Worm (Caenorhabditis elegans) whole organism, L3 larva: ENCODE data around the gene pdi-2.
A peak's percentile ranks its signal among the peaks of the same experiment; 100 is the strongest.

Source experiments
- R02D3.7 ChIP-seq: fragments of 150-350 bp; optimal IDR thresholded peaks from 2 replicates; lab custom pipeline; 2014; ENCODE audit warnings: missing biosample characterization, missing genetic modification characterization
- ZK546.5 ChIP-seq: sonication (generic microtip); optimal IDR thresholded peaks from 2 replicates; lab custom pipeline; 2017; ENCODE audit warnings: missing biosample characterization, missing genetic modification characterization
- aly-2 ChIP-seq: fragments of 150-350 bp; optimal IDR thresholded peaks from 2 replicates; lab custom pipeline; 2014; ENCODE audit warnings: missing biosample characterization, missing genetic modification characterization
- ama-1 ChIP-seq: fragments of 150-350 bp; optimal IDR thresholded peaks from 2 replicates; lab custom pipeline; 2018
- ceh-28 ChIP-seq: fragments of 150-350 bp; optimal IDR thresholded peaks from 2 replicates; lab custom pipeline; 2014; ENCODE audit warnings: missing biosample characterization, missing genetic modification reagents, missing genetic modification characterization
- ceh-82 ChIP-seq: fragments of 150-350 bp; optimal IDR thresholded peaks from 2 replicates; lab custom pipeline; 2014; ENCODE audit warnings: missing biosample characterization, missing genetic modification characterization
- ceh-9 ChIP-seq: sonication (generic microtip); optimal IDR thresholded peaks from 2 replicates; lab custom pipeline; 2018; ENCODE audit warnings: missing biosample characterization, missing genetic modification characterization
- daf-12 ChIP-seq: fragments of 150-350 bp; optimal IDR thresholded peaks from 2 replicates; lab custom pipeline; 2014; ENCODE audit warnings: missing biosample characterization, missing genetic modification reagents, missing genetic modification characterization
- egl-5 ChIP-seq: fragments of 150-350 bp; optimal IDR thresholded peaks from 2 replicates; lab custom pipeline; 2017; ENCODE audit warnings: missing biosample characterization, missing genetic modification reagents, missing genetic modification characterization, inconsistent platforms
- elt-1 ChIP-seq: fragments of 150-350 bp; optimal IDR thresholded peaks from 2 replicates; lab custom pipeline; 2014; ENCODE audit warnings: missing biosample characterization, missing genetic modification characterization
- elt-2 ChIP-seq: sonication (generic microtip); optimal IDR thresholded peaks from 2 replicates; lab custom pipeline; 2016; ENCODE audit warnings: missing genetic modification reagents, mild to moderate bottlenecking, missing genetic modification characterization, missing compliant biosample characterization
- eor-1 ChIP-seq, 2 experiments: fragments of 150-350 bp; optimal IDR thresholded peaks; 2 replicates each; lab custom pipeline; 2014 to 2018; ENCODE audit warnings: missing biosample characterization in 2 of 2, missing genetic modification characterization in 2 of 2
- fos-1 ChIP-seq: fragments of 150-350 bp; optimal IDR thresholded peaks from 2 replicates; lab custom pipeline; 2014; ENCODE audit warnings: missing biosample characterization, missing genetic modification characterization
- jun-1 ChIP-seq: fragments of 150-350 bp; optimal IDR thresholded peaks from 2 replicates; lab custom pipeline; 2014; ENCODE audit warnings: missing biosample characterization, missing genetic modification reagents, missing genetic modification characterization
- lin-39 ChIP-seq: fragments of 150-350 bp; optimal IDR thresholded peaks from 2 replicates; lab custom pipeline; 2018; ENCODE audit warnings: missing biosample characterization, missing genetic modification reagents, missing genetic modification characterization
- lsy-12 ChIP-seq: sonication (generic microtip); optimal IDR thresholded peaks from 2 replicates; lab custom pipeline; 2016; ENCODE audit warnings: mild to moderate bottlenecking, missing genetic modification characterization, missing compliant biosample characterization
- mdl-1 ChIP-seq: fragments of 150-350 bp; optimal IDR thresholded peaks from 2 replicates; lab custom pipeline; 2014; ENCODE audit warnings: missing biosample characterization, missing genetic modification characterization
- mml-1 ChIP-seq: fragments of 150-350 bp; sonication (generic microtip); optimal IDR thresholded peaks from 3 replicates; lab custom pipeline; 2014; ENCODE audit warnings: missing biosample characterization, missing genetic modification characterization
- nfya-1 ChIP-seq: sonication (generic microtip); optimal IDR thresholded peaks from 2 replicates; lab custom pipeline; 2017; ENCODE audit warnings: missing genetic modification characterization, mild to moderate bottlenecking, missing compliant biosample characterization, antibody characterized with exemption, moderate library complexity; ENCODE audit not compliant: insufficient read depth
- nhr-23 ChIP-seq: fragments of 150-350 bp; optimal IDR thresholded peaks from 2 replicates; lab custom pipeline; 2014; ENCODE audit warnings: missing biosample characterization, missing genetic modification reagents, missing genetic modification characterization
- nhr-25 ChIP-seq: sonication (generic microtip); optimal IDR thresholded peaks from 2 replicates; lab custom pipeline; 2017; ENCODE audit warnings: missing biosample characterization, missing genetic modification characterization
- nhr-28 ChIP-seq: fragments of 150-350 bp; optimal IDR thresholded peaks from 2 replicates; lab custom pipeline; 2014; ENCODE audit warnings: missing biosample characterization, missing genetic modification characterization
- nhr-43 ChIP-seq: sonication (generic microtip); optimal IDR thresholded peaks from 2 replicates; lab custom pipeline; 2016; ENCODE audit warnings: mild to moderate bottlenecking, missing genetic modification characterization, missing compliant biosample characterization; ENCODE audit not compliant: poor library complexity, severe bottlenecking
- nhr-67 ChIP-seq: fragments of 150-350 bp; optimal IDR thresholded peaks from 2 replicates; lab custom pipeline; 2014; ENCODE audit warnings: missing biosample characterization, missing genetic modification characterization
- nhr-76 ChIP-seq: fragments of 150-350 bp; sonication (generic microtip); optimal IDR thresholded peaks from 5 replicates; lab custom pipeline; 2014; ENCODE audit warnings: missing biosample characterization, missing genetic modification characterization
- nhr-77 ChIP-seq: fragments of 150-350 bp; optimal IDR thresholded peaks from 2 replicates; lab custom pipeline; 2014; ENCODE audit warnings: missing biosample characterization, missing genetic modification characterization
- pha-4 ChIP-seq: fragments of 150-350 bp; optimal IDR thresholded peaks from 2 replicates; lab custom pipeline; 2014; ENCODE audit warnings: missing biosample characterization, missing genetic modification reagents, missing genetic modification characterization
- pqm-1 ChIP-seq: fragments of 150-350 bp; optimal IDR thresholded peaks from 2 replicates; lab custom pipeline; 2017; ENCODE audit warnings: missing biosample characterization, missing genetic modification characterization, inconsistent platforms
- skn-1 ChIP-seq: fragments of 150-350 bp; optimal IDR thresholded peaks from 2 replicates; lab custom pipeline; 2014; ENCODE audit warnings: missing biosample characterization, missing genetic modification characterization
- snpc-4 ChIP-seq: fragments of 150-350 bp; optimal IDR thresholded peaks from 2 replicates; lab custom pipeline; 2014; ENCODE audit warnings: missing biosample characterization, missing genetic modification characterization
- tbx-2 ChIP-seq: sonication (generic microtip); optimal IDR thresholded peaks from 2 replicates; lab custom pipeline; 2016; ENCODE audit warnings: mild to moderate bottlenecking, missing genetic modification characterization, missing compliant biosample characterization
- unc-39 ChIP-seq: sonication (generic microtip); optimal IDR thresholded peaks from 4 replicates; lab custom pipeline; 2017; ENCODE audit warnings: missing biosample characterization, missing genetic modification characterization
- unc-62 ChIP-seq: fragments of 150-350 bp; sonication (generic microtip); optimal IDR thresholded peaks from 4 replicates; lab custom pipeline; 2014; ENCODE audit warnings: missing biosample characterization, missing genetic modification reagents, missing genetic modification characterization
- zag-1 ChIP-seq: fragments of 150-350 bp; optimal IDR thresholded peaks from 2 replicates; lab custom pipeline; 2014; ENCODE audit warnings: missing biosample characterization, missing genetic modification characterization
- ztf-11 ChIP-seq: fragments of 150-350 bp; optimal IDR thresholded peaks from 2 replicates; lab custom pipeline; 2014; ENCODE audit warnings: missing biosample characterization, missing genetic modification characterization
- ztf-4 ChIP-seq: fragments of 150-350 bp; optimal IDR thresholded peaks from 2 replicates; lab custom pipeline; 2014; ENCODE audit warnings: missing biosample characterization, missing genetic modification characterization

Gene pdi-2

ce11 chrX:4530426-4531044, 6.6 kb downstream of the pdi-2 start:
- TF ChIP-seq elt-1 (tag; lab: Kevin White, UChicago) = peak; percentile 54
- TF ChIP-seq pha-4 (tag; lab: Kevin White, UChicago) = peak; percentile 5
- TF ChIP-seq ceh-28 = no peak
- peak; percentile 37 for TF ChIP-seq jun-1 (tag; lab: Kevin White, UChicago)
- TF ChIP-seq lin-39 = no peak
- peak; percentile 95 for TF ChIP-seq mml-1
- no peak for TF ChIP-seq ama-1 (lab: Kevin White, UChicago)
- TF ChIP-seq ZK546.5 (tag; lab: Kevin White, UChicago) = no peak
- TF ChIP-seq snpc-4 (tag; lab: Kevin White, UChicago) = no peak
- TF ChIP-seq elt-2 (tag; lab: Kevin White, UChicago) = peak; percentile 80
- peak; percentile 36 for TF ChIP-seq pqm-1 (tag; lab: Kevin White, UChicago)
- TF ChIP-seq nhr-23 (tag; lab: Kevin White, UChicago) = no peak
- no peak for TF ChIP-seq ceh-9

ce11 chrX:4532160-4532741, 8.3 kb downstream of the pdi-2 start, which contains the start of gene nhr-35:
TSS of gene nhr-35 (plus strand) at chrX:4532691.
- TF ChIP-seq elt-1 (tag; lab: Kevin White, UChicago) (no peak), mml-1 (peak; percentile 62), tbx-2 (peak; percentile 29), unc-39 (tag; lab: Kevin White, UChicago) (no peak), daf-12 (tag; lab: Kevin White, UChicago) (no peak), ceh-82 (tag; lab: Kevin White, UChicago) (no peak), fos-1 (no peak), ama-1 (lab: Kevin White, UChicago) (peak; percentile 26), lin-39 (peak; percentile 11), egl-5 (tag; lab: Kevin White, UChicago) (peak; percentile 41), unc-62 (GFP tag; lab: Kevin White, UChicago) (peak; percentile 77), ztf-4 (tag; lab: Kevin White, UChicago) (no peak), nhr-23 (tag; lab: Kevin White, UChicago) (peak; percentile 48), mdl-1 (tag; lab: Kevin White, UChicago) (peak; percentile 55), R02D3.7 (tag; lab: Kevin White, UChicago) (no peak), eor-1 (tag; optimal IDR thresholded peaks at IDR 0.05; lab: Kevin White, UChicago) (no peak), skn-1 (peak; percentile 52), nhr-25 (tag; lab: Kevin White, UChicago) (peak; percentile 72), snpc-4 (tag; lab: Kevin White, UChicago) (no peak), nhr-43 (tag; lab: Kevin White, UChicago) (peak; percentile 93), pha-4 (tag; lab: Kevin White, UChicago) (peak; percentile 44), aly-2 (no peak), nhr-76 (tag; lab: Kevin White, UChicago) (no peak), ceh-28 (peak; percentile 23), elt-2 (tag; lab: Kevin White, UChicago) (peak; percentile 97), zag-1 (tag; lab: Kevin White, UChicago) (no peak), lsy-12 (tag; lab: Kevin White, UChicago) (peak; percentile 66), nfya-1 (tag; lab: Kevin White, UChicago) (peak; percentile 39), nhr-28 (tag; lab: Kevin White, UChicago) (no peak), pqm-1 (tag; lab: Kevin White, UChicago) (peak; percentile 97), nhr-77 (tag; lab: Kevin White, UChicago) (no peak), ztf-11 (no peak), jun-1 (tag; lab: Kevin White, UChicago) (peak; percentile 72)

- TF ChIP-seq pha-4 (tag; lab: Kevin White, UChicago) (peak; percentile 10), elt-2 (tag; lab: Kevin White, UChicago) (peak; percentile 56), nhr-67 (tag; lab: Kevin White, UChicago) (no peak), pqm-1 (tag; lab: Kevin White, UChicago) (peak; percentile 73)
Observed at ce11 chrX:4534112-4534511, 10.2 kb downstream of the pdi-2 start.
